Fruit fly (Drosophila melanogaster) whole organism, prepupa: ENCODE results near the gene drm.

ENCODE experiments used
- Blimp-1 ChIP-seq: fragments of 200-800 bp; sonication (Bioruptor generic); optimal IDR thresholded peaks from 3 replicates; lab custom pipeline; 2017; ENCODE audit warnings: missing biosample characterization, missing genetic modification characterization, mild to moderate bottlenecking, moderate library complexity, missing genetic modification reagents
- CG10631 ChIP-seq: fragments of 200-800 bp; sonication (Bioruptor generic); optimal IDR thresholded peaks from 2 replicates; lab custom pipeline; 2016; ENCODE audit warnings: missing biosample characterization, missing genetic modification characterization
- CG10669 ChIP-seq: fragments of 200-800 bp; sonication (Bioruptor generic); optimal IDR thresholded peaks from 3 replicates; lab custom pipeline; 2018; ENCODE audit warnings: missing biosample characterization, mild to moderate bottlenecking, missing genetic modification characterization, moderate library complexity
- CG11762 ChIP-seq: fragments of 200-800 bp; sonication (Bioruptor generic); optimal IDR thresholded peaks from 3 replicates; lab custom pipeline; 2016; ENCODE audit warnings: missing biosample characterization, missing genetic modification characterization; ENCODE audit not compliant: insufficient read depth
- CG15336 ChIP-seq: fragments of 200-800 bp; sonication (Bioruptor generic); IDR thresholded peaks from 2 replicates; pipeline ENCODE4 v1.3.6; 2022; ENCODE audit warnings: missing biosample characterization, missing genetic modification characterization
- CG1621 ChIP-seq: fragments of 200-800 bp; sonication (Bioruptor generic); optimal IDR thresholded peaks from 3 replicates; lab custom pipeline; 2018; ENCODE audit warnings: missing biosample characterization, mild to moderate bottlenecking, missing genetic modification characterization
- CG3032 ChIP-seq: fragments of 200-800 bp; optimal IDR thresholded peaks from 2 replicates; lab custom pipeline; 2019; ENCODE audit warnings: missing biosample characterization, mild to moderate bottlenecking, missing genetic modification characterization, moderate library complexity
- CG31627 ChIP-seq: fragments of 200-800 bp; sonication (Bioruptor generic); optimal IDR thresholded peaks from 3 replicates; lab custom pipeline; 2016; ENCODE audit warnings: missing biosample characterization, missing genetic modification characterization
- CG32006 ChIP-seq: fragments of 200-800 bp; sonication (Bioruptor generic); optimal IDR thresholded peaks from 3 replicates; lab custom pipeline; 2017; ENCODE audit warnings: missing biosample characterization, mild to moderate bottlenecking, missing genetic modification characterization
- CG34406 ChIP-seq: fragments of 200-800 bp; sonication (Bioruptor generic); optimal IDR thresholded peaks from 3 replicates; lab custom pipeline; 2016; ENCODE audit warnings: missing biosample characterization, missing genetic modification characterization
- CG3919 ChIP-seq: fragments of 200-800 bp; sonication (Bioruptor generic); optimal IDR thresholded peaks from 3 replicates; lab custom pipeline; 2016; ENCODE audit warnings: missing biosample characterization, missing genetic modification characterization
- CG6276 ChIP-seq: fragments of 200-800 bp; sonication (Bioruptor generic); optimal IDR thresholded peaks from 2 replicates; lab custom pipeline; 2017; ENCODE audit warnings: missing biosample characterization, mild to moderate bottlenecking, missing genetic modification characterization
- CG6792 ChIP-seq: fragments of 200-800 bp; sonication (Bioruptor generic); optimal IDR thresholded peaks from 3 replicates; lab custom pipeline; 2016; ENCODE audit warnings: missing biosample characterization, missing genetic modification characterization
- CG6808 ChIP-seq: fragments of 200-800 bp; sonication (Bioruptor generic); optimal IDR thresholded peaks from 3 replicates; lab custom pipeline; 2017; ENCODE audit warnings: missing biosample characterization, missing genetic modification characterization, mild to moderate bottlenecking, moderate library complexity, missing genetic modification reagents
- CG6854 ChIP-seq: fragments of 200-800 bp; sonication (Bioruptor generic); optimal IDR thresholded peaks from 2 replicates; lab custom pipeline; 2017; ENCODE audit warnings: missing biosample characterization, mild to moderate bottlenecking, missing genetic modification characterization
- CG7368 ChIP-seq: fragments of 200-800 bp; sonication (Bioruptor generic); optimal IDR thresholded peaks from 3 replicates; lab custom pipeline; 2016; ENCODE audit warnings: missing biosample characterization, missing genetic modification characterization
- CG8119 ChIP-seq: fragments of 200-800 bp; sonication (Bioruptor generic); IDR thresholded peaks from 3 replicates; pipeline ENCODE4 v1.3.6; 2022; ENCODE audit warnings: missing biosample characterization, missing genetic modification characterization
- CG8319 ChIP-seq: fragments of 200-800 bp; sonication (Bioruptor generic); optimal IDR thresholded peaks from 3 replicates; lab custom pipeline; 2016; ENCODE audit warnings: missing biosample characterization, missing genetic modification characterization
- CG9139 ChIP-seq: fragments of 200-800 bp; sonication (Bioruptor generic); optimal IDR thresholded peaks from 3 replicates; lab custom pipeline; 2017; ENCODE audit warnings: missing biosample characterization, mild to moderate bottlenecking, missing genetic modification characterization
- Eip78C ChIP-seq: fragments of 200-800 bp; sonication (Bioruptor generic); peaks from one replicate; lab custom pipeline; 2016; ENCODE audit warnings: missing biosample characterization, missing genetic modification characterization
- Eip93F ChIP-seq: fragments of 200-800 bp; sonication (Bioruptor generic); optimal IDR thresholded peaks from 2 replicates; lab custom pipeline; 2016; ENCODE audit warnings: missing biosample characterization, mild to moderate bottlenecking, missing genetic modification characterization
- Ets21C ChIP-seq: fragments of 200-800 bp; sonication (Bioruptor generic); optimal IDR thresholded peaks from 3 replicates; lab custom pipeline; 2016; ENCODE audit warnings: missing biosample characterization, missing genetic modification characterization
- Ets96B ChIP-seq: fragments of 200-800 bp; optimal IDR thresholded peaks from 2 replicates; lab custom pipeline; 2019; ENCODE audit warnings: missing biosample characterization, mild to moderate bottlenecking, missing genetic modification characterization, moderate library complexity
- Hr38 ChIP-seq: sonication (Bioruptor generic); optimal IDR thresholded peaks from 2 replicates; lab custom pipeline; 2016; ENCODE audit warnings: missing biosample characterization, missing genetic modification characterization
- Hr39 ChIP-seq: fragments of 200-800 bp; sonication (Bioruptor generic); optimal IDR thresholded peaks from 2 replicates; lab custom pipeline; 2016; ENCODE audit warnings: missing biosample characterization, missing genetic modification characterization
- Hr4 ChIP-seq: fragments of 200-800 bp; sonication (Bioruptor generic); optimal IDR thresholded peaks from 3 replicates; lab custom pipeline; 2016; ENCODE audit warnings: missing biosample characterization, missing genetic modification characterization
- Lpt ChIP-seq: fragments of 200-800 bp; sonication (Bioruptor generic); optimal IDR thresholded peaks from 3 replicates; lab custom pipeline; 2016; ENCODE audit warnings: missing biosample characterization, missing genetic modification characterization
- Smox ChIP-seq: fragments of 200-800 bp; sonication (Bioruptor generic); optimal IDR thresholded peaks from 3 replicates; lab custom pipeline; 2016; ENCODE audit warnings: missing biosample characterization, missing genetic modification characterization
- Sox102F ChIP-seq: fragments of 200-800 bp; sonication (Bioruptor generic); optimal IDR thresholded peaks from 2 replicates; lab custom pipeline; 2016; ENCODE audit warnings: missing biosample characterization, mild to moderate bottlenecking, missing genetic modification characterization
- Sox14 ChIP-seq: fragments of 200-800 bp; sonication (Bioruptor generic); optimal IDR thresholded peaks from 3 replicates; lab custom pipeline; 2016; ENCODE audit warnings: missing biosample characterization, missing genetic modification characterization
- Sox15 ChIP-seq: fragments of 200-800 bp; sonication (Bioruptor generic); optimal IDR thresholded peaks from 3 replicates; lab custom pipeline; 2016; ENCODE audit warnings: missing biosample characterization, missing genetic modification characterization
- achi ChIP-seq: fragments of 200-800 bp; sonication (Bioruptor generic); optimal IDR thresholded peaks from 3 replicates; lab custom pipeline; 2016; ENCODE audit warnings: missing biosample characterization, missing genetic modification characterization
- acj6 ChIP-seq: fragments of 200-800 bp; sonication (Bioruptor generic); optimal IDR thresholded peaks from 3 replicates; lab custom pipeline; 2016; ENCODE audit warnings: missing biosample characterization, missing genetic modification characterization
- cyc ChIP-seq: fragments of 200-800 bp; sonication (Bioruptor generic); optimal IDR thresholded peaks from 3 replicates; lab custom pipeline; 2016; ENCODE audit warnings: missing biosample characterization, missing genetic modification characterization
- dac ChIP-seq: fragments of 200-800 bp; sonication (Bioruptor generic); optimal IDR thresholded peaks from 2 replicates; lab custom pipeline; 2017; ENCODE audit warnings: missing biosample characterization, mild to moderate bottlenecking, missing genetic modification characterization
- dsx ChIP-seq: fragments of 200-800 bp; optimal IDR thresholded peaks from 3 replicates; lab custom pipeline; 2019; ENCODE audit warnings: missing biosample characterization, mild to moderate bottlenecking, missing genetic modification characterization, moderate library complexity; ENCODE audit not compliant: poor library complexity, severe bottlenecking
- eg ChIP-seq: fragments of 200-800 bp; sonication (Bioruptor generic); IDR thresholded peaks from 3 replicates; pipeline ENCODE4 v1.3.6; 2022; ENCODE audit warnings: missing biosample characterization, missing genetic modification characterization
- esn ChIP-seq: fragments of 200-800 bp; sonication (Bioruptor generic); optimal IDR thresholded peaks from 2 replicates; lab custom pipeline; 2016; ENCODE audit warnings: missing biosample characterization, mild to moderate bottlenecking, missing genetic modification characterization, moderate library complexity
- fd85E ChIP-seq: fragments of 200-800 bp; sonication (Bioruptor generic); optimal IDR thresholded peaks from 3 replicates; lab custom pipeline; 2016; ENCODE audit warnings: missing biosample characterization, missing genetic modification characterization
- fkh ChIP-seq: fragments of 200-800 bp; sonication (Bioruptor generic); optimal IDR thresholded peaks from 3 replicates; lab custom pipeline; 2017; ENCODE audit warnings: missing biosample characterization, mild to moderate bottlenecking, missing genetic modification characterization, moderate library complexity
- lz ChIP-seq: fragments of 200-800 bp; sonication (Bioruptor generic); optimal IDR thresholded peaks from 3 replicates; lab custom pipeline; 2016; ENCODE audit warnings: missing biosample characterization, missing genetic modification characterization
- net ChIP-seq: fragments of 200-800 bp; sonication (Bioruptor generic); optimal IDR thresholded peaks from 3 replicates; lab custom pipeline; 2016; ENCODE audit warnings: missing biosample characterization, missing genetic modification characterization
- pdm3 ChIP-seq: fragments of 200-800 bp; sonication (Bioruptor generic); optimal IDR thresholded peaks from 3 replicates; lab custom pipeline; 2016; ENCODE audit warnings: missing biosample characterization, missing genetic modification characterization
- salr ChIP-seq, 2 experiments: fragments of 200-800 bp; sonication (Bioruptor generic); optimal IDR thresholded peaks; 3 replicates each; lab custom pipeline; 2016 to 2018; ENCODE audit warnings: missing biosample characterization in 2 of 2, missing genetic modification characterization in 2 of 2, mild to moderate bottlenecking in 1 of 2
- spab ChIP-seq: fragments of 200-800 bp; sonication (Bioruptor generic); optimal IDR thresholded peaks from 2 replicates; lab custom pipeline; 2017; ENCODE audit warnings: missing biosample characterization, mild to moderate bottlenecking, missing genetic modification characterization, missing genetic modification reagents
- ss ChIP-seq, 2 experiments: fragments of 200-800 bp; sonication (Bioruptor generic); optimal IDR thresholded peaks; 2 replicates in 1 of 2; 3 replicates in 1 of 2; lab custom pipeline; 2017 to 2018; ENCODE audit warnings: mild to moderate bottlenecking in 2 of 2, missing biosample characterization in 2 of 2, missing genetic modification characterization in 2 of 2, moderate library complexity in 1 of 2
- svp ChIP-seq: fragments of 200-800 bp; sonication (Bioruptor generic); peaks from one replicate; lab custom pipeline; 2016; ENCODE audit warnings: missing biosample characterization, missing genetic modification characterization
- topi ChIP-seq: fragments of 200-800 bp; sonication (Bioruptor generic); optimal IDR thresholded peaks from 3 replicates; lab custom pipeline; 2016; ENCODE audit warnings: missing biosample characterization, missing genetic modification characterization
- vri ChIP-seq: fragments of 200-800 bp; sonication (Bioruptor generic); optimal IDR thresholded peaks from 3 replicates; lab custom pipeline; 2016; ENCODE audit warnings: missing biosample characterization, mild to moderate bottlenecking, missing genetic modification characterization

Gene drm

DNA sequence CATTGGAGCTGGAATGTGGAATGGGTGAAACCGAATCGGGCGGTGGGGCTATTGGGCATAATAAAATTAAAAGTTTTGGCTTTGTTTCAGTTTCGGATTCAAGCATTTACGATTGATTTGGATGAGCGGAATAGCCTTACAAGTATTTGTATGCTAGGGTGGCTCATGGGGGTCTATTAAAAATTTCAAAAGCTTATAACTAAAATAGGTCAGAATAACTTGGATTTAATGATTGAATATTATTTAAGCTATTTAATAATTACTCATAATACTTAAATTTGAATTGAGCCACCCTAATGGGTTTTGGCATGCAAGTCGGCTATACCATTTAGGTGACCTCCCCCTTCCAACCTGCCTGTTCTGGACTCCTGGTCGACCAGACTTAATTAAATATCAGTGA, 20.6 kb downstream of the drm start (continued):
- peak; percentile 9 for TF ChIP-seq CG31627 (GFP tag; lab: Kevin White, UChicago)
- TF ChIP-seq lz (GFP tag; lab: Kevin White, UChicago) = peak; percentile 11
- TF ChIP-seq acj6 (GFP tag; lab: Kevin White, UChicago) = peak; percentile 33
- TF ChIP-seq Sox102F = peak; percentile 38
- TF ChIP-seq Eip78C (GFP tag; lab: Kevin White, UChicago) = peak; percentile 57
- no peak for TF ChIP-seq Blimp-1 (GFP tag; lab: Kevin White, UChicago)
- no peak for TF ChIP-seq fd85E (GFP tag; lab: Kevin White, UChicago)
- TF ChIP-seq Hr4 = no peak
- no peak for TF ChIP-seq CG7368 (GFP tag; lab: Kevin White, UChicago)
- peak; percentile 18 for TF ChIP-seq CG34406 (GFP tag; lab: Kevin White, UChicago)
- TF ChIP-seq, all 60 proteins: peak for 23

DNA sequence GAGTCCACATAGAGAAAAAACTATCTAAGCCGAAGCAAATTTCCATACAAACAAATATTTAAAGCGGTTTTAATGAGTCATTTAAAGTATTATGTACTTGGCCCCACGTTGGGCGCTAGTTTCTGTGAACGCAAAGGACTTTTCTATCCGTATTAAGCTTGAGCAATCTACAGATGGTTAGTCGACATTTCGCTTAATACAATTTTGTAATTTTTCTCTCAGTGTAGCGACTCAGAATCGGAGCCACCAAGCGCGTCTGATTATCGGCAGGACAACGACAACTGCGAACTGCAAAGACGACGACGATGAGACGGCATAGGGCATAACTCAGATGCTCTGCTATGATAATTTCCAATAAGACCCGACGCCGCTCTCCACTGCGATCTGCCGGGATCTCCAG, 23.4 kb downstream of the drm start:
- TF ChIP-seq spab (peak; percentile 66), CG3032 (tag; lab: Kevin White, UChicago) (peak; percentile 64), Eip93F (GFP tag; lab: Kevin White, UChicago) (no peak), CG3919 (peak; percentile 49), CG1621 (tag; lab: Kevin White, UChicago) (peak; percentile 40), svp (GFP tag; lab: Kevin White, UChicago) (peak; percentile 64), fkh (GFP tag; lab: Kevin White, UChicago) (no peak), CG11762 (GFP tag; lab: Kevin White, UChicago) (no peak), CG6854 (GFP tag; lab: Kevin White, UChicago) (no peak), Smox (GFP tag; lab: Kevin White, UChicago) (peak; percentile 8), salr (GFP tag; optimal IDR thresholded peaks at IDR 0.05; lab: Kevin White, UChicago) (peak in 1 of 2 experiments; percentile 12), CG31627 (GFP tag; lab: Kevin White, UChicago) (peak; percentile 21), Hr39 (GFP tag; lab: Kevin White, UChicago) (peak; percentile 37), esn (GFP tag; lab: Kevin White, UChicago) (peak; percentile 46), CG9139 (GFP tag; lab: Kevin White, UChicago) (peak; percentile 18), CG8319 (GFP tag; lab: Kevin White, UChicago) (no peak), dsx (GFP tag; lab: Kevin White, UChicago) (peak; percentile 58), Sox102F (peak; percentile 39), CG10631 (GFP tag; lab: Kevin White, UChicago) (peak; percentile 64), acj6 (GFP tag; lab: Kevin White, UChicago) (peak; percentile 20), topi (peak; percentile 41), CG6792 (peak; percentile 44), CG32006 (GFP tag; lab: Kevin White, UChicago) (peak; percentile 54), Lpt (GFP tag; lab: Kevin White, UChicago) (no peak), pdm3 (peak; percentile 58), Sox14 (GFP tag; lab: Kevin White, UChicago) (peak; percentile 49), Hr38 (GFP tag; lab: Kevin White, UChicago) (no peak), Blimp-1 (GFP tag; lab: Kevin White, UChicago) (no peak), dac (GFP tag; lab: Kevin White, UChicago) (no peak), CG10669 (GFP tag; lab: Kevin White, UChicago) (peak; percentile 64), Sox15 (GFP tag; lab: Kevin White, UChicago) (no peak), CG6276 (GFP tag; lab: Kevin White, UChicago) (no peak), CG6808 (GFP tag; lab: Kevin White, UChicago) (peak; percentile 69), Ets96B (tag; lab: Kevin White, UChicago) (peak; percentile 69), ss (GFP tag; optimal IDR thresholded peaks at IDR 0.05; lab: Kevin White, UChicago) (peak; percentile 30 to 39), eg (GFP tag; lab: Robert Waterston, UW) (0 out of 3 replicates have a peak, but pooled peaks have one; percentile 13), vri (GFP tag; lab: Kevin White, UChicago) (peak; percentile 4), CG15336 (GFP tag; lab: Robert Waterston, UW) (0 out of 2 replicates have a peak, but pooled peaks have one; percentile 15), CG34406 (GFP tag; lab: Kevin White, UChicago) (peak; percentile 14), CG8119 (GFP tag; lab: Robert Waterston, UW) (no peak), Ets21C (GFP tag; lab: Kevin White, UChicago) (peak; percentile 24), cyc (GFP tag; lab: Kevin White, UChicago) (peak; percentile 36), net (GFP tag; lab: Kevin White, UChicago) (peak; percentile 3), achi (GFP tag; lab: Kevin White, UChicago) (peak; percentile 41), Eip78C (GFP tag; lab: Kevin White, UChicago) (peak; percentile 74)
